Worm (Caenorhabditis elegans) whole organism, L2 larva: ENCODE results near the gene pdk-1.

Experiments
- C34F6.9 ChIP-seq: fragments of 150-350 bp; optimal IDR thresholded peaks from 2 replicates; lab custom pipeline; 2014; ENCODE audit warnings: missing biosample characterization, missing genetic modification characterization
- F13H6.1 ChIP-seq: sonication (generic microtip); optimal IDR thresholded peaks from 2 replicates; lab custom pipeline; 2016; ENCODE audit warnings: missing genetic modification characterization, missing compliant biosample characterization
- R02D3.7 ChIP-seq: fragments of 150-350 bp; optimal IDR thresholded peaks from 2 replicates; lab custom pipeline; 2014; ENCODE audit warnings: missing biosample characterization, missing genetic modification characterization
- Y55F3AM.14 ChIP-seq: fragments of 200-800 bp; sonication (Bioruptor generic); optimal IDR thresholded peaks from 2 replicates; lab custom pipeline; 2018; ENCODE audit warnings: mild to moderate bottlenecking, missing genetic modification characterization, missing compliant biosample characterization
- ZK546.5 ChIP-seq: sonication (generic microtip); optimal IDR thresholded peaks from 2 replicates; lab custom pipeline; 2017; ENCODE audit warnings: missing biosample characterization, missing genetic modification characterization
- alr-1 ChIP-seq: fragments of 150-350 bp; optimal IDR thresholded peaks from 2 replicates; lab custom pipeline; 2014; ENCODE audit warnings: missing biosample characterization, missing genetic modification characterization
- aly-2 ChIP-seq: fragments of 150-350 bp; optimal IDR thresholded peaks from 2 replicates; lab custom pipeline; 2014; ENCODE audit warnings: missing biosample characterization, missing genetic modification characterization
- ama-1 ChIP-seq: fragments of 150-350 bp; optimal IDR thresholded peaks from 2 replicates; lab custom pipeline; 2018; ENCODE audit warnings: inconsistent platforms
- blmp-1 ChIP-seq: sonication (generic microtip); optimal IDR thresholded peaks from 2 replicates; lab custom pipeline; 2017; ENCODE audit warnings: missing genetic modification characterization, mild to moderate bottlenecking, missing compliant biosample characterization, antibody characterized with exemption, moderate library complexity; ENCODE audit not compliant: insufficient read depth
- ceh-16 ChIP-seq: fragments of 150-350 bp; optimal IDR thresholded peaks from 2 replicates; lab custom pipeline; 2014; ENCODE audit warnings: missing biosample characterization, missing genetic modification characterization
- crh-2 ChIP-seq: sonication (generic microtip); optimal IDR thresholded peaks from 2 replicates; lab custom pipeline; 2017; ENCODE audit warnings: missing biosample characterization, missing genetic modification characterization
- dmd-4 ChIP-seq: sonication (generic microtip); optimal IDR thresholded peaks from 2 replicates; lab custom pipeline; 2017; ENCODE audit warnings: missing biosample characterization, missing genetic modification characterization
- elt-1 ChIP-seq: fragments of 150-350 bp; optimal IDR thresholded peaks from 2 replicates; lab custom pipeline; 2014; ENCODE audit warnings: missing biosample characterization, missing genetic modification characterization
- fos-1 ChIP-seq: fragments of 150-350 bp; optimal IDR thresholded peaks from 2 replicates; lab custom pipeline; 2014; ENCODE audit warnings: missing biosample characterization, missing genetic modification characterization
- gmeb-1 ChIP-seq: fragments of 150-350 bp; optimal IDR thresholded peaks from 2 replicates; lab custom pipeline; 2014; ENCODE audit warnings: missing biosample characterization, missing genetic modification characterization
- lin-11 ChIP-seq: fragments of 150-350 bp; sonication (generic microtip); optimal IDR thresholded peaks from 2 replicates; lab custom pipeline; 2014; ENCODE audit warnings: missing biosample characterization, missing genetic modification characterization, inconsistent platforms, mixed read lengths
- lin-13 ChIP-seq: fragments of 150-350 bp; optimal IDR thresholded peaks from 2 replicates; lab custom pipeline; 2014; ENCODE audit warnings: missing biosample characterization, missing genetic modification reagents, missing genetic modification characterization
- lin-39 ChIP-seq: fragments of 150-350 bp; optimal IDR thresholded peaks from 2 replicates; lab custom pipeline; 2014; ENCODE audit warnings: missing biosample characterization, missing genetic modification reagents, missing genetic modification characterization
- mab-5 ChIP-seq: fragments of 150-350 bp; optimal IDR thresholded peaks from 2 replicates; lab custom pipeline; 2014; ENCODE audit warnings: missing biosample characterization, missing genetic modification characterization
- mbf-1 ChIP-seq: sonication (generic microtip); optimal IDR thresholded peaks from 2 replicates; lab custom pipeline; 2017; ENCODE audit warnings: missing biosample characterization, missing genetic modification characterization
- nhr-10 ChIP-seq: sonication (generic microtip); optimal IDR thresholded peaks from 2 replicates; lab custom pipeline; 2017; ENCODE audit warnings: missing biosample characterization, missing genetic modification characterization
- nhr-11 ChIP-seq: fragments of 150-350 bp; optimal IDR thresholded peaks from 2 replicates; lab custom pipeline; 2014; ENCODE audit warnings: missing biosample characterization, missing genetic modification characterization
- nhr-12 ChIP-seq: fragments of 150-350 bp; optimal IDR thresholded peaks from 2 replicates; lab custom pipeline; 2014; ENCODE audit warnings: missing biosample characterization, missing genetic modification characterization
- nhr-129 ChIP-seq: fragments of 150-350 bp; optimal IDR thresholded peaks from 2 replicates; lab custom pipeline; 2014; ENCODE audit warnings: missing biosample characterization, missing genetic modification characterization
- nhr-21 ChIP-seq: fragments of 150-350 bp; optimal IDR thresholded peaks from 2 replicates; lab custom pipeline; 2014; ENCODE audit warnings: missing biosample characterization, missing genetic modification characterization
- nhr-23 ChIP-seq: fragments of 150-350 bp; optimal IDR thresholded peaks from 2 replicates; lab custom pipeline; 2014; ENCODE audit warnings: missing biosample characterization, missing genetic modification reagents, missing genetic modification characterization
- nhr-77 ChIP-seq: fragments of 150-350 bp; optimal IDR thresholded peaks from 2 replicates; lab custom pipeline; 2014; ENCODE audit warnings: missing biosample characterization, missing genetic modification characterization
- peb-1 ChIP-seq: fragments of 150-350 bp; optimal IDR thresholded peaks from 2 replicates; lab custom pipeline; 2014; ENCODE audit warnings: missing biosample characterization, missing genetic modification characterization
- skn-1 ChIP-seq: sonication (generic microtip); optimal IDR thresholded peaks from 2 replicates; lab custom pipeline; 2017; ENCODE audit warnings: missing biosample characterization, missing genetic modification characterization
- sma-3 ChIP-seq: sonication (generic microtip); optimal IDR thresholded peaks from 2 replicates; lab custom pipeline; 2016; ENCODE audit warnings: missing genetic modification reagents, missing genetic modification characterization, missing compliant biosample characterization
- sma-9 ChIP-seq, 2 experiments: fragments of 150-350 bp in 1 of 2; sonication (generic microtip) in 1 of 2; optimal IDR thresholded peaks; 2 replicates each; lab custom pipeline; 2014 to 2016; ENCODE audit warnings: missing genetic modification characterization in 2 of 2, mild to moderate bottlenecking in 1 of 2, missing biosample characterization in 1 of 2, missing compliant biosample characterization in 1 of 2, missing genetic modification reagents in 1 of 2, moderate library complexity in 1 of 2
- unc-39 ChIP-seq: fragments of 150-350 bp; optimal IDR thresholded peaks from 2 replicates; lab custom pipeline; 2014; ENCODE audit warnings: missing biosample characterization, missing genetic modification characterization
- unc-62 ChIP-seq: fragments of 150-350 bp; optimal IDR thresholded peaks from 2 replicates; lab custom pipeline; 2014; ENCODE audit warnings: missing biosample characterization, missing genetic modification reagents, missing genetic modification characterization
- zag-1 ChIP-seq: fragments of 150-350 bp; optimal IDR thresholded peaks from 2 replicates; lab custom pipeline; 2014; ENCODE audit warnings: missing biosample characterization, missing genetic modification characterization
- ztf-1 ChIP-seq: fragments of 200-800 bp; sonication (Bioruptor generic); conservative IDR thresholded peaks from 2 replicates; pipeline ENCODE4 v1.3.6; 2022; ENCODE audit warnings: missing genetic modification characterization, missing compliant biosample characterization
- ztf-11 ChIP-seq: sonication (generic microtip); optimal IDR thresholded peaks from 2 replicates; lab custom pipeline; 2017; ENCODE audit warnings: missing biosample characterization, missing genetic modification characterization
- ztf-4 ChIP-seq: fragments of 150-350 bp; optimal IDR thresholded peaks from 2 replicates; lab custom pipeline; 2014; ENCODE audit warnings: missing biosample characterization, missing genetic modification characterization

The pdk-1 gene

ce11 chrX:1327201-1327600 is 6.1 kb downstream of the pdk-1 start:
- TF ChIP-seq unc-39 (no peak), nhr-77 (tag; lab: Kevin White, UChicago) (no peak), peb-1 (no peak), ZK546.5 (tag; lab: Kevin White, UChicago) (no peak), lin-39 (tag; lab: Kevin White, UChicago) (no peak), ztf-1 (GFP tag; lab: Robert Waterston, UW) (no peak), nhr-21 (tag; lab: Kevin White, UChicago) (no peak), nhr-10 (tag; lab: Kevin White, UChicago) (no peak), ama-1 (lab: Kevin White, UChicago) (no peak), mbf-1 (tag; lab: Kevin White, UChicago) (no peak), ztf-4 (tag; lab: Kevin White, UChicago) (no peak), fos-1 (no peak), ceh-16 (tag; lab: Kevin White, UChicago) (no peak), R02D3.7 (tag; lab: Kevin White, UChicago) (no peak), sma-9 (GFP tag; optimal IDR thresholded peaks at IDR 0.05; lab: Kevin White, UChicago) (no peak), sma-9 (tag; optimal IDR thresholded peaks at IDR 0.05; lab: Kevin White, UChicago) (no peak), nhr-12 (tag; lab: Kevin White, UChicago) (no peak), mab-5 (tag; lab: Kevin White, UChicago) (no peak), ztf-11 (tag; lab: Kevin White, UChicago) (no peak)

ce11 chrX:1329847-1330246 is 8.7 kb downstream of the pdk-1 start, which contains the start of gene F21E9.2:
F21E9.2 (minus strand) TSS chrX:1329947.
- TF ChIP-seq unc-62 (GFP tag; lab: Kevin White, UChicago) (no peak), C34F6.9 (tag; lab: Kevin White, UChicago) (no peak), skn-1 (tag; lab: Kevin White, UChicago) (no peak), nhr-77 (tag; lab: Kevin White, UChicago) (no peak), nhr-23 (tag; lab: Kevin White, UChicago) (no peak), Y55F3AM.14 (no peak), blmp-1 (tag; lab: Kevin White, UChicago) (no peak)

- TF ChIP-seq fos-1 = peak; percentile 53
- no peak for TF ChIP-seq aly-2 (tag; lab: Kevin White, UChicago)
- TF ChIP-seq nhr-129 = peak; percentile 19
- no peak for TF ChIP-seq ztf-1 (GFP tag; lab: Robert Waterston, UW)
- TF ChIP-seq zag-1 (tag; lab: Kevin White, UChicago) = no peak
- peak; percentile 62 for TF ChIP-seq sma-9 (GFP tag; optimal IDR thresholded peaks at IDR 0.05; lab: Kevin White, UChicago)
- no peak for TF ChIP-seq sma-9 (tag; optimal IDR thresholded peaks at IDR 0.05; lab: Kevin White, UChicago)
- TF ChIP-seq lin-13 (GFP tag; lab: Kevin White, UChicago) = no peak
- TF ChIP-seq mab-5 (tag; lab: Kevin White, UChicago) = no peak
- peak; percentile 81 for TF ChIP-seq crh-2 (tag; lab: Kevin White, UChicago)
- TF ChIP-seq blmp-1 (tag; lab: Kevin White, UChicago) = no peak
- TF ChIP-seq gmeb-1 = peak; percentile 46
- TF ChIP-seq nhr-12 (tag; lab: Kevin White, UChicago) = no peak
- TF ChIP-seq mbf-1 (tag; lab: Kevin White, UChicago) = no peak
- peak; percentile 11 for TF ChIP-seq sma-3
- no peak for TF ChIP-seq skn-1 (tag; lab: Kevin White, UChicago)
- TF ChIP-seq lin-11 (tag; lab: Kevin White, UChicago) = no peak
Observed at ce11 chrX:1337009-1337408, 15.9 kb downstream of the pdk-1 start, which contains the start of gene ttr-37. ttr-37 (minus strand) TSS chrX:1337175.

- TF ChIP-seq nhr-10 (tag; lab: Kevin White, UChicago) (no peak), fos-1 (no peak), lin-11 (tag; lab: Kevin White, UChicago) (no peak), ZK546.5 (tag; lab: Kevin White, UChicago) (no peak), R02D3.7 (tag; lab: Kevin White, UChicago) (no peak), aly-2 (tag; lab: Kevin White, UChicago) (no peak), nhr-11 (tag; lab: Kevin White, UChicago) (no peak), mab-5 (tag; lab: Kevin White, UChicago) (no peak), F13H6.1 (tag; lab: Kevin White, UChicago) (no peak), elt-1 (tag; lab: Kevin White, UChicago) (no peak), skn-1 (tag; lab: Kevin White, UChicago) (no peak), sma-9 (GFP tag; optimal IDR thresholded peaks at IDR 0.05; lab: Kevin White, UChicago) (no peak), sma-9 (tag; optimal IDR thresholded peaks at IDR 0.05; lab: Kevin White, UChicago) (no peak), alr-1 (tag; lab: Kevin White, UChicago) (no peak), dmd-4 (tag; lab: Kevin White, UChicago) (no peak), lin-13 (GFP tag; lab: Kevin White, UChicago) (no peak), ztf-1 (GFP tag; lab: Robert Waterston, UW) (no peak)
Observed at ce11 chrX:1337834-1338233, 16.7 kb downstream of the pdk-1 start.
